Fruit fly (Drosophila melanogaster): Measurements from ENCODE around the gene ND-13B.

DNA sequence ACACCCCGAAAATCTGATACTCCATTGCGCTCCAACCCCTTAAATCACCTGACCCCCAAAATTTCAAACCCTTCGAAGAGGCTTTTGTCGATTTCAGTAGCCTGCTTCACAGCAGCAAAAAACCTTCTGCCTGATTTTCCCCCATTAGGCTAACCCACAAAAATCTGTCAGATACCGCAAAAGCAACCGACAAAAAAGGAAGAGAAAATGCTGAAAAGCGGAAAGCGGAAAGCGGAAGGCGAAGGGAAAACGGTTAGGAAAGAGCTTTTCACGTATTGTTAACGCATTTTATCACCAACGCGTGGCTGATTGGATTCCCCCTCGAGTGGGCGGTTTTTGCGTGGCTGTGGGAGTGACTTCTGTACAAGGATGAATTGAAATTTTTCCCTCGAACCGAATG, 48.3 kb upstream of the ND-13B start:
- TF ChIP-seq psq (optimal IDR thresholded peaks at IDR 0.05) (no peak), insv (optimal IDR thresholded peaks at IDR 0.05) (no peak), h (optimal IDR thresholded peaks at IDR 0.05) (no peak), Sin3A (optimal IDR thresholded peaks at IDR 0.05) (no peak), ttk (optimal IDR thresholded peaks at IDR 0.05) (no peak)
